Fruit fly (Drosophila melanogaster): ENCODE data around the gene CG14566.

The CG14566 gene

dm6 chr3L:21728616-21729047 lies 11.5 kb downstream of the CG14566 start, which contains the start of the genes CG11247 and Polr2H (continued):
- TF ChIP-seq BEAF-32 (GFP tag; optimal IDR thresholded peaks at IDR 0.05) (peak; percentile 93), pum (GFP tag; optimal IDR thresholded peaks at IDR 0.05) (peak; percentile 96), Dp (GFP tag; optimal IDR thresholded peaks at IDR 0.05) (peak; percentile 15), onecut (GFP tag; IDR thresholded peaks at IDR 0.05) (peak; percentile 61), CG7786 (GFP tag; optimal IDR thresholded peaks at IDR 0.05) (peak; percentile 95), E2f1 (GFP tag; IDR thresholded peaks at IDR 0.05) (peak; percentile 87), CG15696 (tag; optimal IDR thresholded peaks at IDR 0.05) (peak; percentile 88), CG9876 (GFP tag; optimal IDR thresholded peaks at IDR 0.05) (peak; percentile 94), CG12155 (GFP tag; optimal IDR thresholded peaks at IDR 0.05) (peak; percentile 91), CG14667 (GFP tag; IDR thresholded peaks at IDR 0.05) (peak; percentile 91), CG4360 (GFP tag; IDR thresholded peaks at IDR 0.05) (0 out of 2 replicates have a peak, but pooled peaks have one; percentile 34), twi (tag; optimal IDR thresholded peaks at IDR 0.05) (peak; percentile 83), CG2678 (tag; optimal IDR thresholded peaks at IDR 0.05) (peak; percentile 82), Pdp1 (GFP tag; optimal IDR thresholded peaks at IDR 0.05) (peak; percentile 89 to 97), CG32767 (GFP tag; IDR thresholded peaks at IDR 0.05) (peak; percentile 77; the same call in 1 of the 2 replicates), ash1 (GFP tag; optimal IDR thresholded peaks at IDR 0.05) (no peak), shn (GFP tag; optimal IDR thresholded peaks at IDR 0.05) (peak; percentile 96), D (optimal IDR thresholded peaks at IDR 0.05) (no peak), D (GFP tag; optimal IDR thresholded peaks at IDR 0.05) (peak; percentile 77), CG42726 (GFP tag; IDR thresholded peaks at IDR 0.05; ENCODE audit: partially characterized antibody) (peak; percentile 38; the same call in 1 of the 2 replicates), CG12942 (GFP tag; optimal IDR thresholded peaks at IDR 0.05) (peak; percentile 94), Spps (tag; optimal IDR thresholded peaks at IDR 0.05) (peak; percentile 64), sim (GFP tag; IDR thresholded peaks at IDR 0.05) (peak; percentile 70), CG5953 (GFP tag; IDR thresholded peaks at IDR 0.05) (0 out of 2 replicates have a peak, but pooled peaks have one; percentile 62), CG18764 (GFP tag; optimal IDR thresholded peaks at IDR 0.05) (peak; percentile 88), Chrac-16 (GFP tag; optimal IDR thresholded peaks at IDR 0.05) (peak; percentile 95), usp (GFP tag; optimal IDR thresholded peaks at IDR 0.05) (no peak), Poxn (GFP tag; IDR thresholded peaks at IDR 0.05) (peak; percentile 71; the same call in 1 of the 2 replicates), Dad (GFP tag; optimal IDR thresholded peaks at IDR 0.05) (peak; percentile 94), CG15073 (GFP tag; optimal IDR thresholded peaks at IDR 0.05) (peak; percentile 40), pan (optimal IDR thresholded peaks at IDR 0.05) (no peak), pan (GFP tag; optimal IDR thresholded peaks at IDR 0.05 in 1 of 2, IDR thresholded peaks at IDR 0.05 in 1 of 2) (peak in 1 of 2 experiments; percentile 90), CG3847 (GFP tag; IDR thresholded peaks at IDR 0.05) (peak; percentile 95), btn (GFP tag; optimal IDR thresholded peaks at IDR 0.05) (peak; percentile 78), sna (GFP tag; IDR thresholded peaks at IDR 0.05; ENCODE audit: partially characterized antibody) (peak; percentile 77), Usf (GFP tag; optimal IDR thresholded peaks at IDR 0.05) (peak; percentile 89), NC2α (GFP tag; optimal IDR thresholded peaks at IDR 0.05) (peak; percentile 77), CG6791 (GFP tag; IDR thresholded peaks at IDR 0.05; ENCODE audit: partially characterized antibody) (peak; percentile 75), CG34422 (GFP tag; IDR thresholded peaks at IDR 0.05) (peak; percentile 93), unc-4 (GFP tag; IDR thresholded peaks at IDR 0.05; ENCODE audit: partially characterized antibody) (peak; percentile 73), CG30431 (GFP tag; optimal IDR thresholded peaks at IDR 0.05) (peak; percentile 90), CG6689 (GFP tag; IDR thresholded peaks at IDR 0.05) (peak; percentile 91), CG9932 (GFP tag; IDR thresholded peaks at IDR 0.05) (peak; percentile 97), mld (GFP tag; IDR thresholded peaks at IDR 0.05; ENCODE audit: partially characterized antibody) (no peak), CG18599 (GFP tag; optimal IDR thresholded peaks at IDR 0.05) (peak; percentile 76), fd64A (GFP tag; optimal IDR thresholded peaks at IDR 0.05) (peak; percentile 18), CG1602 (GFP tag; optimal IDR thresholded peaks at IDR 0.05) (peak; percentile 93), Hand (GFP tag; optimal IDR thresholded peaks at IDR 0.05) (no peak), ken (GFP tag; IDR thresholded peaks at IDR 0.05) (peak; percentile 95), CG12744 (GFP tag; optimal IDR thresholded peaks at IDR 0.05) (peak; percentile 80), gem (tag; optimal IDR thresholded peaks at IDR 0.05) (peak; percentile 93)
